Worm (Caenorhabditis elegans): ENCODE data around the gene srd-70.

ce11 chrV:20504997-20505396 is 51.1 kb downstream of the srd-70 start, which contains the start of gene Y38H6C.4:
- TF ChIP-seq F16B12.6 (tag; optimal IDR thresholded peaks at IDR 0.05) (no peak), lin-39 (tag; optimal IDR thresholded peaks at IDR 0.05) (no peak), fkh-10 (GFP tag; optimal IDR thresholded peaks at IDR 0.05) (no peak), sptf-1 (tag; optimal IDR thresholded peaks at IDR 0.05) (no peak), sox-4 (tag; optimal IDR thresholded peaks at IDR 0.05) (no peak)
